Fruit fly (Drosophila melanogaster): ENCODE measurements around the gene Sap-r.

Sap-r gene

DNA sequence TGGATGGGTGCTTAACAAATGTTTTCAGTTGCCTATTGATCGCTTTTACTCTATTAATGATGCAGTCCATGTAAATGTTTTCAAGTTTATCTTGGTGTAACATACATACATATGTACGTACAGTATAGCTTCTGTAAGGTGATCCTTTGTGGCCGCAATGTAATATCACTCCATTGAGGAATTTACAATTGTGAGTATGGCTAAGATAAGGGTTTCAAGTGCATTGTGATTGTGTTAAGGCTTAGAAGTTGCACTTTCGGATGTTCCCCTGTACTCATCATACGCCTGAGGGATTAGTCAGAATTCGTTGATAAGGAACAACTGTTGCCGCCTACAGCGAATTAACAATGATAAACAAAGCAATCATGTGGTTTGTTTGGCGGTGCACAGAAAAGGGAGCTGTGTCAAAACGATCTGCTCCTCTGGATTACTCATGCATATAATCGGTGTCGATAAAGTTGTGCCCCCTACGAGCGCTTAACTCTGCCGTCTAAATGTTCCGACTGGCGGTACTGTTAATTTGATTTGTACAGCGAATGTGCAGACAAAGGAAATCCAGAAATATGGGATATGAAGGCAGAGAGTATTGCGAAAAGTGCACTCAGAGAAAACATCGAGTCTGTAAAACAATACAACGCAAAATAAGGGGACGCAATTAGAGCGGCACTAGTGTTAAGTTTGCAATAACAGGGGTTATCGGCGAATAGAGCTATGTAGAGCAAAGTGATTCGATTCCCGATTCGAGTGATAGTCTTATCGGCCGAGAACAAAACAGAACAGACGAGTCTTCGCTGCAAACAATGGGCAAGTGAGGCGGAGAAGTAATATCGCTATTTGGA is 932 bp downstream of the Sap-r start:
- TF ChIP-seq kay (GFP tag; ENCODE audit: borderline replicate concordance): no peak
- peak; percentile 87 for TF ChIP-seq CG12768 (GFP tag; optimal IDR thresholded peaks at IDR 0.05)
- TF ChIP-seq CG1620 (GFP tag; optimal IDR thresholded peaks at IDR 0.05): no peak
- no peak for TF ChIP-seq Clk (GFP tag; optimal IDR thresholded peaks at IDR 0.05)
- peak; percentile 66 for TF ChIP-seq toe (GFP tag; optimal IDR thresholded peaks at IDR 0.05)
- peak; percentile 77 for TF ChIP-seq CG14711 (tag; optimal IDR thresholded peaks at IDR 0.05)
- peak; percentile 12 for TF ChIP-seq Crg-1 (GFP tag; optimal IDR thresholded peaks at IDR 0.05)
- peak; percentile 70 for TF ChIP-seq CG7045 (GFP tag; optimal IDR thresholded peaks at IDR 0.05)
- TF ChIP-seq CG11617 (GFP tag; optimal IDR thresholded peaks at IDR 0.05): peak; percentile 30
- TF ChIP-seq cnc (optimal IDR thresholded peaks at IDR 0.05): no peak
- TF ChIP-seq CG33017 (tag; optimal IDR thresholded peaks at IDR 0.05): peak; percentile 81
- no peak for TF ChIP-seq tj (GFP tag; optimal IDR thresholded peaks at IDR 0.05)
- no peak for TF ChIP-seq CG5204 (GFP tag; optimal IDR thresholded peaks at IDR 0.05)
- TF ChIP-seq cic (GFP tag; optimal IDR thresholded peaks at IDR 0.05): peak; percentile 95
- peak; percentile 80 for TF ChIP-seq CG7101 (tag; optimal IDR thresholded peaks at IDR 0.05)
- TF ChIP-seq ovo (GFP tag; optimal IDR thresholded peaks at IDR 0.05): no peak
- peak; percentile 30 for TF ChIP-seq Mnt (GFP tag; optimal IDR thresholded peaks at IDR 0.05)
- peak; percentile 68 for TF ChIP-seq bab1 (GFP tag; optimal IDR thresholded peaks at IDR 0.05)
- TF ChIP-seq Hr96 (GFP tag; optimal IDR thresholded peaks at IDR 0.05): peak; percentile 68
- peak; percentile 53 for TF ChIP-seq pad (GFP tag; optimal IDR thresholded peaks at IDR 0.05)

DNA sequence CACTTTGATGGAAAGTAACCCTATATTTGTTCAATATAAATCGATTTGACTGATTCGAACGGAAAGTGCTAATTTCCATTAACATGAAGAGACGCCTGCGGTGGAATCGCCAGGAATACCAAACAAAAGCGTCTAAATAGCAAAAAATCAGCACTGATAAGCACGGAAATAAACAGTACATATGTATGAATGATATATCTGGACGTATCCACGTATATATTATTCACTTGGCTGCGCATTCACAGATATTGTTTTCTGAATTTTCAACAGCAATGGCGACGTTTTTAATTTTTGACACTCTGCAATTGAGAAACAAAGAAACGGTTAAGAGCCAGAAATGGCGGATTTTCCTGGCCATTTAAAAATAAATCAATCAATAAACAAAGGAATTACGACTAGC is 1.6 kb downstream of the Sap-r start:
- peak; percentile 91 for TF ChIP-seq kay (GFP tag; ENCODE audit: borderline replicate concordance)
- no peak for TF ChIP-seq CG7045 (GFP tag; optimal IDR thresholded peaks at IDR 0.05)

dm6 chr3R:30886850-30887249 is 2.0 kb downstream of the Sap-r start:
- TF ChIP-seq tj (GFP tag; optimal IDR thresholded peaks at IDR 0.05) (peak; percentile 96), CG1620 (GFP tag; optimal IDR thresholded peaks at IDR 0.05) (no peak)

dm6 chr3R:30883403-30883802 is 5.5 kb downstream of the Sap-r start, which contains the start of gene CG15547:
TSS of gene CG15547 (minus strand) at chr3R:30883503.
- TF ChIP-seq Hr96 (GFP tag; optimal IDR thresholded peaks at IDR 0.05): no peak
- no peak for TF ChIP-seq tj (GFP tag; optimal IDR thresholded peaks at IDR 0.05)
- TF ChIP-seq Clk (GFP tag; optimal IDR thresholded peaks at IDR 0.05): no peak
- TF ChIP-seq CG33017 (tag; optimal IDR thresholded peaks at IDR 0.05): no peak
- TF ChIP-seq CG1620 (GFP tag; optimal IDR thresholded peaks at IDR 0.05): no peak
- no peak for TF ChIP-seq Crg-1 (GFP tag; optimal IDR thresholded peaks at IDR 0.05)
- TF ChIP-seq CG7045 (GFP tag; optimal IDR thresholded peaks at IDR 0.05): no peak
- no peak for TF ChIP-seq bab1 (GFP tag; optimal IDR thresholded peaks at IDR 0.05)
- no peak for TF ChIP-seq kay (GFP tag; ENCODE audit: borderline replicate concordance)
- no peak for TF ChIP-seq CG12768 (GFP tag; optimal IDR thresholded peaks at IDR 0.05)
- TF ChIP-seq cnc (optimal IDR thresholded peaks at IDR 0.05): no peak
- no peak for TF ChIP-seq Mnt (GFP tag; optimal IDR thresholded peaks at IDR 0.05)
- no peak for TF ChIP-seq pad (GFP tag; optimal IDR thresholded peaks at IDR 0.05)
- no peak for TF ChIP-seq CG14711 (tag; optimal IDR thresholded peaks at IDR 0.05)
- TF ChIP-seq CG11617 (GFP tag; optimal IDR thresholded peaks at IDR 0.05): no peak

- TF ChIP-seq cnc (optimal IDR thresholded peaks at IDR 0.05): no peak
- no peak for TF ChIP-seq ovo (GFP tag; optimal IDR thresholded peaks at IDR 0.05)
- TF ChIP-seq CG5204 (GFP tag; optimal IDR thresholded peaks at IDR 0.05): no peak
- TF ChIP-seq kay (GFP tag; ENCODE audit: borderline replicate concordance): no peak
- TF ChIP-seq tj (GFP tag; optimal IDR thresholded peaks at IDR 0.05): no peak
- no peak for TF ChIP-seq CG7045 (GFP tag; optimal IDR thresholded peaks at IDR 0.05)
- TF ChIP-seq CG7101 (tag; optimal IDR thresholded peaks at IDR 0.05): no peak
- TF ChIP-seq Mnt (GFP tag; optimal IDR thresholded peaks at IDR 0.05): no peak
- TF ChIP-seq pad (GFP tag; optimal IDR thresholded peaks at IDR 0.05): no peak
Measured at dm6 chr3R:30880894-30881293, 8.0 kb downstream of the Sap-r start, which contains the start of gene CG12071. TSS of gene CG12071 (minus strand) at chr3R:30881027.

dm6 chr3R:30880024-30880423 is 8.8 kb downstream of the Sap-r start:
- TF ChIP-seq cnc (optimal IDR thresholded peaks at IDR 0.05) (no peak), CG12768 (GFP tag; optimal IDR thresholded peaks at IDR 0.05) (no peak), kay (GFP tag; ENCODE audit: borderline replicate concordance) (no peak), tj (GFP tag; optimal IDR thresholded peaks at IDR 0.05) (no peak), CG33017 (tag; optimal IDR thresholded peaks at IDR 0.05) (no peak), bab1 (GFP tag; optimal IDR thresholded peaks at IDR 0.05) (no peak), CG1620 (GFP tag; optimal IDR thresholded peaks at IDR 0.05) (no peak), cic (GFP tag; optimal IDR thresholded peaks at IDR 0.05) (no peak), Hr96 (GFP tag; optimal IDR thresholded peaks at IDR 0.05) (no peak)

dm6 chr3R:30878105-30878504 is 10.8 kb downstream of the Sap-r start:
- TF ChIP-seq CG11617 (GFP tag; optimal IDR thresholded peaks at IDR 0.05) (no peak), Hr96 (GFP tag; optimal IDR thresholded peaks at IDR 0.05) (no peak), bab1 (GFP tag; optimal IDR thresholded peaks at IDR 0.05) (no peak), CG5204 (GFP tag; optimal IDR thresholded peaks at IDR 0.05) (no peak), Crg-1 (GFP tag; optimal IDR thresholded peaks at IDR 0.05) (no peak), CG1620 (GFP tag; optimal IDR thresholded peaks at IDR 0.05) (no peak), Mnt (GFP tag; optimal IDR thresholded peaks at IDR 0.05) (no peak), CG14711 (tag; optimal IDR thresholded peaks at IDR 0.05) (no peak), Clk (GFP tag; optimal IDR thresholded peaks at IDR 0.05) (no peak), toe (GFP tag; optimal IDR thresholded peaks at IDR 0.05) (no peak), CG7101 (tag; optimal IDR thresholded peaks at IDR 0.05) (no peak), cnc (optimal IDR thresholded peaks at IDR 0.05) (no peak), cic (GFP tag; optimal IDR thresholded peaks at IDR 0.05) (no peak), CG33017 (tag; optimal IDR thresholded peaks at IDR 0.05) (no peak), CG12768 (GFP tag; optimal IDR thresholded peaks at IDR 0.05) (no peak), kay (GFP tag; ENCODE audit: borderline replicate concordance) (no peak), CG7045 (GFP tag; optimal IDR thresholded peaks at IDR 0.05) (no peak), pad (GFP tag; optimal IDR thresholded peaks at IDR 0.05) (no peak), ovo (GFP tag; optimal IDR thresholded peaks at IDR 0.05) (no peak), tj (GFP tag; optimal IDR thresholded peaks at IDR 0.05) (no peak)
